Worm (Caenorhabditis elegans) whole organism, young adult: Measurements from ENCODE around the gene mks-1.

Experiments
- F33H1.4 ChIP-seq: fragments of 200-800 bp; sonication (Bioruptor generic); IDR thresholded peaks from 2 replicates; pipeline ENCODE4 v1.3.6; 2022; ENCODE audit warnings: missing genetic modification reagents, missing genetic modification characterization, missing compliant biosample characterization
- F55B11.4 ChIP-seq: sonication (generic microtip); optimal IDR thresholded peaks from 2 replicates; lab custom pipeline; 2016; ENCODE audit warnings: missing compliant biosample characterization, missing genetic modification characterization, borderline replicate concordance; ENCODE audit not compliant: insufficient read depth
- K12H6.12 ChIP-seq: fragments of 200-800 bp; sonication (Bioruptor generic); optimal IDR thresholded peaks from 2 replicates; lab custom pipeline; 2018; ENCODE audit warnings: mild to moderate bottlenecking, missing genetic modification characterization, missing compliant biosample characterization
- T26A5.8 ChIP-seq: sonication (generic microtip); optimal IDR thresholded peaks from 2 replicates; lab custom pipeline; 2016; ENCODE audit warnings: missing genetic modification characterization, missing compliant biosample characterization
- Y53G8AR.9 ChIP-seq: fragments of 200-800 bp; sonication (Bioruptor generic); conservative IDR thresholded peaks from 2 replicates; pipeline ENCODE4 v1.3.6; 2022; ENCODE audit warnings: missing genetic modification reagents, missing genetic modification characterization, missing compliant biosample characterization
- Y67H2A.10 ChIP-seq: fragments of 200-800 bp; sonication (Bioruptor generic); conservative IDR thresholded peaks from 2 replicates; pipeline ENCODE4 v1.3.6; 2022; ENCODE audit warnings: missing genetic modification reagents, missing genetic modification characterization, missing compliant biosample characterization
- Y79H2A.3 ChIP-seq: fragments of 200-800 bp; sonication (Bioruptor generic); conservative IDR thresholded peaks from 2 replicates; pipeline ENCODE4 v1.3.6; 2022; ENCODE audit warnings: missing genetic modification reagents, missing genetic modification characterization, missing compliant biosample characterization
- Y95B8A.8 ChIP-seq: fragments of 200-800 bp; sonication (Bioruptor generic); IDR thresholded peaks from 2 replicates; pipeline ENCODE4 v1.3.6; 2022; ENCODE audit warnings: missing genetic modification reagents, missing genetic modification characterization, missing compliant biosample characterization
- atf-7 ChIP-seq: sonication (generic microtip); optimal IDR thresholded peaks from 2 replicates; lab custom pipeline; 2017; ENCODE audit warnings: mild to moderate bottlenecking, missing genetic modification characterization, missing compliant biosample characterization
- attf-5 ChIP-seq: fragments of 200-800 bp; sonication (Bioruptor generic); optimal IDR thresholded peaks from 2 replicates; lab custom pipeline; 2018; ENCODE audit warnings: mild to moderate bottlenecking, missing genetic modification characterization, missing compliant biosample characterization
- attf-6 ChIP-seq: fragments of 200-800 bp; sonication (Bioruptor generic); IDR thresholded peaks from 2 replicates; pipeline ENCODE4 v1.3.6; 2022; ENCODE audit warnings: missing genetic modification reagents, missing genetic modification characterization, missing compliant biosample characterization
- bed-1 ChIP-seq: fragments of 200-800 bp; sonication (Bioruptor generic); IDR thresholded peaks from 2 replicates; pipeline ENCODE4 v1.3.6; 2022; ENCODE audit warnings: missing genetic modification reagents, missing genetic modification characterization, missing compliant biosample characterization
- bed-2 ChIP-seq: fragments of 200-800 bp; sonication (Bioruptor generic); IDR thresholded peaks from 2 replicates; pipeline ENCODE4 v1.3.6; 2022; ENCODE audit warnings: missing genetic modification reagents, missing genetic modification characterization, missing compliant biosample characterization
- ceh-40 ChIP-seq: fragments of 200-800 bp; sonication (Bioruptor generic); IDR thresholded peaks from 2 replicates; pipeline ENCODE4 v1.3.6; 2022; ENCODE audit warnings: missing genetic modification characterization, missing compliant biosample characterization
- chd-7 ChIP-seq: sonication (generic microtip); optimal IDR thresholded peaks from 2 replicates; lab custom pipeline; 2016; ENCODE audit warnings: mild to moderate bottlenecking, missing genetic modification characterization, moderate library complexity, missing compliant biosample characterization
- die-1 ChIP-seq: sonication (generic microtip); optimal IDR thresholded peaks from 2 replicates; lab custom pipeline; 2016; ENCODE audit warnings: missing genotype, mild to moderate bottlenecking, missing genetic modification characterization, missing compliant biosample characterization
- dox-1 ChIP-seq: fragments of 200-800 bp; sonication (Bioruptor generic); IDR thresholded peaks from 2 replicates; pipeline ENCODE4 v1.3.6; 2022; ENCODE audit warnings: missing genetic modification reagents, missing genetic modification characterization, missing compliant biosample characterization
- egl-18 ChIP-seq: fragments of 200-800 bp; sonication (Bioruptor generic); IDR thresholded peaks from 2 replicates; pipeline ENCODE4 v1.3.6; 2022; ENCODE audit warnings: missing genetic modification reagents, missing genetic modification characterization, missing compliant biosample characterization
- egl-44 ChIP-seq: fragments of 200-800 bp; sonication (Bioruptor generic); IDR thresholded peaks from 2 replicates; pipeline ENCODE4 v1.3.6; 2022; ENCODE audit warnings: missing genetic modification reagents, missing genetic modification characterization, missing compliant biosample characterization
- ekl-4 ChIP-seq: fragments of 200-800 bp; sonication (Bioruptor generic); IDR thresholded peaks from 2 replicates; pipeline ENCODE4 v1.3.6; 2022; ENCODE audit warnings: missing genetic modification reagents, missing genetic modification characterization, missing compliant biosample characterization
- fkh-3 ChIP-seq: sonication (generic microtip); optimal IDR thresholded peaks from 2 replicates; lab custom pipeline; 2016; ENCODE audit warnings: mild to moderate bottlenecking, missing genetic modification characterization, missing compliant biosample characterization
- him-1 ChIP-seq: sonication (generic microtip); optimal IDR thresholded peaks from 2 replicates; lab custom pipeline; 2016; ENCODE audit warnings: missing genotype, missing genetic modification reagents, missing genetic modification characterization, missing compliant biosample characterization
- hlh-26 ChIP-seq: fragments of 200-800 bp; sonication (Bioruptor generic); conservative IDR thresholded peaks from 2 replicates; pipeline ENCODE4 v1.3.6; 2022; ENCODE audit warnings: missing genetic modification reagents, missing genetic modification characterization, missing compliant biosample characterization
- hmg-1.2 ChIP-seq: fragments of 200-800 bp; sonication (Bioruptor generic); IDR thresholded peaks from 2 replicates; pipeline ENCODE4 v1.3.6; 2022; ENCODE audit warnings: missing genetic modification reagents, missing genetic modification characterization, missing compliant biosample characterization
- hmg-20 ChIP-seq: fragments of 200-800 bp; sonication (Bioruptor generic); IDR thresholded peaks from 2 replicates; pipeline ENCODE4 v1.3.6; 2022; ENCODE audit warnings: missing genetic modification reagents, missing genetic modification characterization, missing compliant biosample characterization
- hrde-1 ChIP-seq: sonication (generic microtip); optimal IDR thresholded peaks from 2 replicates; lab custom pipeline; 2016; ENCODE audit warnings: missing genetic modification characterization, mild to moderate bottlenecking, missing compliant biosample characterization, moderate library complexity, missing genotype, missing genetic modification reagents, borderline replicate concordance
- lag-1 ChIP-seq: fragments of 200-800 bp; sonication (Bioruptor generic); IDR thresholded peaks from 2 replicates; pipeline ENCODE4 v1.3.6; 2022; ENCODE audit warnings: missing genetic modification reagents, missing genetic modification characterization, missing compliant biosample characterization
- lin-35 ChIP-seq, 3 experiments: fragments of 150-350 bp in 2 of 3; sonication (generic microtip) in 1 of 3; optimal IDR thresholded peaks; 2 replicates each; lab custom pipeline; 2014 to 2018; ENCODE audit warnings: missing biosample characterization in 3 of 3, missing genetic modification characterization in 3 of 3, missing genetic modification reagents in 3 of 3
- lir-1 ChIP-seq: fragments of 200-800 bp; sonication (Bioruptor generic); conservative IDR thresholded peaks from 2 replicates; pipeline ENCODE4 v1.3.6; 2022; ENCODE audit warnings: missing genetic modification reagents, missing genetic modification characterization, missing compliant biosample characterization
- lsl-1 ChIP-seq: fragments of 200-800 bp; sonication (Bioruptor generic); optimal IDR thresholded peaks from 2 replicates; lab custom pipeline; 2018; ENCODE audit warnings: mild to moderate bottlenecking, missing genetic modification characterization, moderate library complexity, missing compliant biosample characterization
- madf-10 ChIP-seq: sonication (generic microtip); optimal IDR thresholded peaks from 2 replicates; lab custom pipeline; 2016; ENCODE audit warnings: mild to moderate bottlenecking, missing genetic modification characterization, missing compliant biosample characterization
- nfyb-1 ChIP-seq: fragments of 200-800 bp; sonication (Bioruptor generic); IDR thresholded peaks from 2 replicates; pipeline ENCODE4 v1.3.6; 2022; ENCODE audit warnings: missing genetic modification reagents, missing genetic modification characterization, missing compliant biosample characterization
- nhr-27 ChIP-seq: fragments of 200-800 bp; sonication (Bioruptor generic); optimal IDR thresholded peaks from 2 replicates; lab custom pipeline; 2018; ENCODE audit warnings: mild to moderate bottlenecking, missing genetic modification characterization, moderate library complexity, missing compliant biosample characterization
- nhr-90 ChIP-seq: sonication (generic microtip); optimal IDR thresholded peaks from 2 replicates; lab custom pipeline; 2016; ENCODE audit warnings: missing genotype, mild to moderate bottlenecking, missing genetic modification characterization, missing compliant biosample characterization
- pbrm-1 ChIP-seq: fragments of 200-800 bp; sonication (Bioruptor generic); IDR thresholded peaks from 2 replicates; pipeline ENCODE4 v1.3.6; 2022; ENCODE audit warnings: missing genetic modification reagents, missing genetic modification characterization, missing compliant biosample characterization
- repo-1 ChIP-seq: sonication (generic microtip); optimal IDR thresholded peaks from 2 replicates; lab custom pipeline; 2017; ENCODE audit warnings: mild to moderate bottlenecking, missing genetic modification characterization, missing compliant biosample characterization
- snpc-1.1 ChIP-seq: sonication (generic microtip); optimal IDR thresholded peaks from 2 replicates; lab custom pipeline; 2017; ENCODE audit warnings: missing genetic modification characterization, mild to moderate bottlenecking, missing compliant biosample characterization, antibody characterized with exemption, moderate library complexity, missing genotype, missing genetic modification reagents; ENCODE audit not compliant: insufficient read depth
- snpc-1.3 ChIP-seq: sonication (generic microtip); optimal IDR thresholded peaks from 2 replicates; lab custom pipeline; 2017; ENCODE audit warnings: missing genetic modification characterization, mild to moderate bottlenecking, missing compliant biosample characterization, antibody characterized with exemption, moderate library complexity, missing genotype, missing genetic modification reagents; ENCODE audit not compliant: insufficient read depth
- snpc-3.4 ChIP-seq: sonication (generic microtip); optimal IDR thresholded peaks from 2 replicates; lab custom pipeline; 2017; ENCODE audit warnings: missing genetic modification characterization, mild to moderate bottlenecking, missing compliant biosample characterization, antibody characterized with exemption, moderate library complexity, missing genotype, missing genetic modification reagents
- snpc-4 ChIP-seq, 5 experiments: fragments of 150-350 bp in 1 of 5; sonication (generic microtip) in 4 of 5; optimal IDR thresholded peaks; 2 replicates each; lab custom pipeline; 2014 to 2018; ENCODE audit warnings: missing genetic modification characterization in 5 of 5, missing biosample characterization in 3 of 5, antibody characterized with exemption in 2 of 5, mild to moderate bottlenecking in 2 of 5, missing compliant biosample characterization in 2 of 5, missing genotype in 2 of 5, moderate library complexity in 2 of 5, missing genetic modification reagents in 1 of 5
- somi-1 ChIP-seq: fragments of 200-800 bp; sonication (Bioruptor generic); optimal IDR thresholded peaks from 2 replicates; lab custom pipeline; 2018; ENCODE audit warnings: mild to moderate bottlenecking, missing genetic modification characterization, missing compliant biosample characterization
- tbx-9 ChIP-seq: sonication (generic microtip); optimal IDR thresholded peaks from 2 replicates; lab custom pipeline; 2016; ENCODE audit warnings: borderline replicate concordance, missing genetic modification characterization, inconsistent platforms, missing compliant biosample characterization
- unc-62 ChIP-seq: fragments of 150-350 bp; optimal IDR thresholded peaks from 2 replicates; lab custom pipeline; 2014; ENCODE audit warnings: missing biosample characterization, missing genetic modification reagents, missing genetic modification characterization
- zfh-2 ChIP-seq: fragments of 200-800 bp; sonication (Bioruptor generic); conservative IDR thresholded peaks from 2 replicates; pipeline ENCODE4 v1.3.6; 2022; ENCODE audit warnings: missing genetic modification reagents, missing genetic modification characterization, missing compliant biosample characterization
- ztf-3 ChIP-seq: fragments of 200-800 bp; sonication (Bioruptor generic); optimal IDR thresholded peaks from 2 replicates; lab custom pipeline; 2018; ENCODE audit warnings: mild to moderate bottlenecking, missing genetic modification characterization, missing compliant biosample characterization

mks-1 gene

ce11 chrIII:3140227-3140626 is 45.9 kb upstream of the mks-1 start:
- TF ChIP-seq hmg-1.2 (GFP tag; lab: Robert Waterston, UW) (no peak), ekl-4 (GFP tag; lab: Robert Waterston, UW) (no peak), somi-1 (GFP tag; lab: Kevin White, UChicago) (no peak)

ce11 chrIII:3142078-3142477 is 44.0 kb upstream of the mks-1 start:
- no peak for TF ChIP-seq lag-1 (GFP tag; lab: Robert Waterston, UW)
- no peak for TF ChIP-seq F55B11.4 (tag; lab: Kevin White, UChicago)
- TF ChIP-seq zfh-2 (GFP tag; lab: Robert Waterston, UW): no peak
- no peak for TF ChIP-seq nfyb-1
- TF ChIP-seq pbrm-1 (GFP tag; lab: Robert Waterston, UW): no peak
- no peak for TF ChIP-seq Y67H2A.10 (GFP tag; lab: Robert Waterston, UW)
- no peak for TF ChIP-seq madf-10
- TF ChIP-seq atf-7 (tag; lab: Kevin White, UChicago): no peak
- no peak for TF ChIP-seq nhr-27 (tag; lab: Kevin White, UChicago)
- no peak for TF ChIP-seq F33H1.4 (GFP tag; lab: Robert Waterston, UW)
- no peak for TF ChIP-seq K12H6.12
- TF ChIP-seq chd-7 (tag; lab: Kevin White, UChicago): no peak
- TF ChIP-seq unc-62 (GFP tag; lab: Kevin White, UChicago): no peak
- TF ChIP-seq snpc-1.1: no peak
- TF ChIP-seq ztf-3 (GFP tag; lab: Kevin White, UChicago): no peak
- no peak for TF ChIP-seq die-1 (tag; lab: Kevin White, UChicago)
- no peak for TF ChIP-seq snpc-4 (GFP tag; optimal IDR thresholded peaks at IDR 0.05; lab: Kevin White, UChicago)
- TF ChIP-seq snpc-4 (tag; optimal IDR thresholded peaks at IDR 0.05; lab: Kevin White, UChicago): no peak
- no peak for TF ChIP-seq Y95B8A.8
- no peak for TF ChIP-seq ceh-40 (GFP tag; lab: Robert Waterston, UW)

ce11 chrIII:3143657-3144056 is 42.4 kb upstream of the mks-1 start, which contains the start of gene C44B11.4:
Gene C44B11.4 (minus strand): TSS chrIII:3143757.
- no peak for TF ChIP-seq egl-44 (GFP tag; lab: Robert Waterston, UW)
- no peak for TF ChIP-seq pbrm-1 (GFP tag; lab: Robert Waterston, UW)
- no peak for TF ChIP-seq T26A5.8
- TF ChIP-seq tbx-9: no peak
- no peak for TF ChIP-seq snpc-1.3 (tag; lab: Kevin White, UChicago)
- TF ChIP-seq him-1 (tag; lab: Kevin White, UChicago): no peak
- TF ChIP-seq hlh-26: no peak
- no peak for TF ChIP-seq lin-35 (GFP tag; optimal IDR thresholded peaks at IDR 0.05; lab: Kevin White, UChicago)

- TF ChIP-seq Y53G8AR.9 (GFP tag; lab: Robert Waterston, UW) (no peak), attf-5 (GFP tag; lab: Kevin White, UChicago) (no peak), bed-2 (no peak), attf-6 (no peak), hrde-1 (no peak), fkh-3 (tag; lab: Kevin White, UChicago) (no peak), lsl-1 (GFP tag; lab: Kevin White, UChicago) (no peak), madf-10 (no peak), Y79H2A.3 (GFP tag; lab: Robert Waterston, UW) (no peak), lir-1 (GFP tag; lab: Robert Waterston, UW) (no peak), hmg-20 (GFP tag; lab: Robert Waterston, UW) (no peak), repo-1 (tag; lab: Kevin White, UChicago) (no peak), dox-1 (GFP tag; lab: Robert Waterston, UW) (no peak), snpc-3.4 (tag; lab: Kevin White, UChicago) (no peak), bed-1 (GFP tag; lab: Robert Waterston, UW) (no peak), egl-18 (GFP tag; lab: Robert Waterston, UW) (no peak), lag-1 (GFP tag; lab: Robert Waterston, UW) (no peak), nhr-90 (no peak)
Observed at ce11 chrIII:3152848-3153247, 33.2 kb upstream of the mks-1 start, which contains the start of gene C44B11.6. Gene C44B11.6 (plus strand): TSS chrIII:3153148.
